Worm (Caenorhabditis elegans) whole organism, young adult: Measurements from ENCODE around the gene ubc-8.

Source experiments
- B0019.2 ChIP-seq: fragments of 200-800 bp; sonication (Bioruptor generic); conservative IDR thresholded peaks from 2 replicates; pipeline ENCODE4 v1.3.6; 2022; ENCODE audit warnings: missing genetic modification reagents, missing genetic modification characterization, missing compliant biosample characterization
- B0261.1 ChIP-seq: sonication (generic microtip); optimal IDR thresholded peaks from 2 replicates; lab custom pipeline; 2016; ENCODE audit warnings: mild to moderate bottlenecking, missing genetic modification characterization, moderate library complexity, missing compliant biosample characterization
- B0336.3 ChIP-seq: fragments of 200-800 bp; sonication (Bioruptor generic); IDR thresholded peaks from 2 replicates; pipeline ENCODE4 v1.3.6; 2022; ENCODE audit warnings: missing genetic modification characterization, missing compliant biosample characterization
- D2030.7 ChIP-seq: fragments of 200-800 bp; sonication (Bioruptor generic); IDR thresholded peaks from 2 replicates; pipeline ENCODE4 v1.3.6; 2022; ENCODE audit warnings: missing genetic modification reagents, missing genetic modification characterization, missing compliant biosample characterization
- F10E7.11 ChIP-seq: sonication (generic microtip); optimal IDR thresholded peaks from 2 replicates; lab custom pipeline; 2017; ENCODE audit warnings: mild to moderate bottlenecking, missing genetic modification characterization, moderate library complexity, missing compliant biosample characterization
- F37B4.10 ChIP-seq: fragments of 200-800 bp; sonication (Bioruptor generic); IDR thresholded peaks from 2 replicates; pipeline ENCODE4 v1.3.6; 2022; ENCODE audit warnings: missing genetic modification characterization, missing compliant biosample characterization
- F39B2.1 ChIP-seq: fragments of 200-800 bp; sonication (Bioruptor generic); IDR thresholded peaks from 2 replicates; pipeline ENCODE4 v1.3.6; 2022; ENCODE audit warnings: missing genetic modification reagents, missing genetic modification characterization, missing compliant biosample characterization
- F49E8.2 ChIP-seq: sonication (generic microtip); optimal IDR thresholded peaks from 3 replicates; lab custom pipeline; 2017; ENCODE audit warnings: missing genetic modification characterization, mild to moderate bottlenecking, missing compliant biosample characterization, antibody characterized with exemption, moderate library complexity; ENCODE audit not compliant: insufficient read depth
- F55B11.4 ChIP-seq: sonication (generic microtip); optimal IDR thresholded peaks from 2 replicates; lab custom pipeline; 2016; ENCODE audit warnings: missing compliant biosample characterization, missing genetic modification characterization, borderline replicate concordance; ENCODE audit not compliant: insufficient read depth
- F57A8.1 ChIP-seq: fragments of 200-800 bp; sonication (Bioruptor generic); optimal IDR thresholded peaks from 2 replicates; lab custom pipeline; 2018; ENCODE audit warnings: mild to moderate bottlenecking, missing genetic modification characterization, moderate library complexity, missing compliant biosample characterization
- T07F8.4 ChIP-seq: sonication (generic microtip); optimal IDR thresholded peaks from 2 replicates; lab custom pipeline; 2016; ENCODE audit warnings: mild to moderate bottlenecking, missing genetic modification characterization, moderate library complexity, missing compliant biosample characterization
- Y53G8AR.9 ChIP-seq: fragments of 200-800 bp; sonication (Bioruptor generic); conservative IDR thresholded peaks from 2 replicates; pipeline ENCODE4 v1.3.6; 2022; ENCODE audit warnings: missing genetic modification reagents, missing genetic modification characterization, missing compliant biosample characterization
- Y67H2A.10 ChIP-seq: fragments of 200-800 bp; sonication (Bioruptor generic); conservative IDR thresholded peaks from 2 replicates; pipeline ENCODE4 v1.3.6; 2022; ENCODE audit warnings: missing genetic modification reagents, missing genetic modification characterization, missing compliant biosample characterization
- attf-3 ChIP-seq: fragments of 200-800 bp; sonication (Bioruptor generic); conservative IDR thresholded peaks from 2 replicates; pipeline ENCODE4 v1.3.6; 2022; ENCODE audit warnings: missing genetic modification reagents, missing genetic modification characterization, missing compliant biosample characterization
- bed-1 ChIP-seq: fragments of 200-800 bp; sonication (Bioruptor generic); IDR thresholded peaks from 2 replicates; pipeline ENCODE4 v1.3.6; 2022; ENCODE audit warnings: missing genetic modification reagents, missing genetic modification characterization, missing compliant biosample characterization
- ceh-58 ChIP-seq: fragments of 200-800 bp; sonication (Bioruptor generic); IDR thresholded peaks from 2 replicates; pipeline ENCODE4 v1.3.6; 2022; ENCODE audit warnings: missing genetic modification characterization, missing compliant biosample characterization
- chd-7 ChIP-seq: sonication (generic microtip); optimal IDR thresholded peaks from 2 replicates; lab custom pipeline; 2016; ENCODE audit warnings: mild to moderate bottlenecking, missing genetic modification characterization, moderate library complexity, missing compliant biosample characterization
- die-1 ChIP-seq: sonication (generic microtip); optimal IDR thresholded peaks from 2 replicates; lab custom pipeline; 2016; ENCODE audit warnings: missing genotype, mild to moderate bottlenecking, missing genetic modification characterization, missing compliant biosample characterization
- ets-4 ChIP-seq: fragments of 200-800 bp; sonication (Bioruptor generic); optimal IDR thresholded peaks from 2 replicates; lab custom pipeline; 2018; ENCODE audit warnings: mild to moderate bottlenecking, missing genetic modification characterization, missing compliant biosample characterization
- fkh-3 ChIP-seq: sonication (generic microtip); optimal IDR thresholded peaks from 2 replicates; lab custom pipeline; 2016; ENCODE audit warnings: mild to moderate bottlenecking, missing genetic modification characterization, missing compliant biosample characterization
- hmg-20 ChIP-seq: fragments of 200-800 bp; sonication (Bioruptor generic); IDR thresholded peaks from 2 replicates; pipeline ENCODE4 v1.3.6; 2022; ENCODE audit warnings: missing genetic modification reagents, missing genetic modification characterization, missing compliant biosample characterization
- let-526 ChIP-seq: fragments of 200-800 bp; sonication (Bioruptor generic); IDR thresholded peaks from 2 replicates; pipeline ENCODE4 v1.3.6; 2022; ENCODE audit warnings: missing genetic modification reagents, missing genetic modification characterization, missing compliant biosample characterization
- let-607 ChIP-seq, 2 experiments: fragments of 200-800 bp in 1 of 2; sonication (Bioruptor generic) in 1 of 2; sonication (generic microtip) in 1 of 2; optimal IDR thresholded peaks; 2 replicates each; lab custom pipeline; 2016 to 2018; ENCODE audit warnings: mild to moderate bottlenecking in 2 of 2, missing compliant biosample characterization in 2 of 2, missing genetic modification characterization in 2 of 2, moderate library complexity in 2 of 2, missing genotype in 1 of 2
- lin-26 ChIP-seq: fragments of 200-800 bp; sonication (Bioruptor generic); IDR thresholded peaks from 2 replicates; pipeline ENCODE4 v1.3.6; 2022; ENCODE audit warnings: missing genetic modification reagents, missing genetic modification characterization, missing compliant biosample characterization
- lin-54 ChIP-seq: fragments of 200-800 bp; sonication (Bioruptor generic); optimal IDR thresholded peaks from 2 replicates; lab custom pipeline; 2018; ENCODE audit warnings: mild to moderate bottlenecking, missing genetic modification characterization, missing compliant biosample characterization
- lsl-1 ChIP-seq: fragments of 200-800 bp; sonication (Bioruptor generic); optimal IDR thresholded peaks from 2 replicates; lab custom pipeline; 2018; ENCODE audit warnings: mild to moderate bottlenecking, missing genetic modification characterization, moderate library complexity, missing compliant biosample characterization
- madf-10 ChIP-seq: sonication (generic microtip); optimal IDR thresholded peaks from 2 replicates; lab custom pipeline; 2016; ENCODE audit warnings: mild to moderate bottlenecking, missing genetic modification characterization, missing compliant biosample characterization
- mcd-1 ChIP-seq: fragments of 200-800 bp; sonication (Bioruptor generic); IDR thresholded peaks from 2 replicates; pipeline ENCODE4 v1.3.6; 2022; ENCODE audit warnings: missing genetic modification reagents, missing genetic modification characterization, missing compliant biosample characterization
- mes-4 ChIP-seq: sonication (generic microtip); optimal IDR thresholded peaks from 2 replicates; lab custom pipeline; 2016; ENCODE audit warnings: missing genotype, missing genetic modification characterization, missing compliant biosample characterization
- nfyb-1 ChIP-seq: fragments of 200-800 bp; sonication (Bioruptor generic); IDR thresholded peaks from 2 replicates; pipeline ENCODE4 v1.3.6; 2022; ENCODE audit warnings: missing genetic modification reagents, missing genetic modification characterization, missing compliant biosample characterization
- nhr-27 ChIP-seq: fragments of 200-800 bp; sonication (Bioruptor generic); optimal IDR thresholded peaks from 2 replicates; lab custom pipeline; 2018; ENCODE audit warnings: mild to moderate bottlenecking, missing genetic modification characterization, moderate library complexity, missing compliant biosample characterization
- nhr-80 ChIP-seq: sonication (generic microtip); optimal IDR thresholded peaks from 2 replicates; lab custom pipeline; 2016; ENCODE audit warnings: missing genetic modification characterization, missing compliant biosample characterization
- nhr-90 ChIP-seq: sonication (generic microtip); optimal IDR thresholded peaks from 2 replicates; lab custom pipeline; 2016; ENCODE audit warnings: missing genotype, mild to moderate bottlenecking, missing genetic modification characterization, missing compliant biosample characterization
- pbrm-1 ChIP-seq: fragments of 200-800 bp; sonication (Bioruptor generic); IDR thresholded peaks from 2 replicates; pipeline ENCODE4 v1.3.6; 2022; ENCODE audit warnings: missing genetic modification reagents, missing genetic modification characterization, missing compliant biosample characterization
- rcor-1 ChIP-seq: fragments of 200-800 bp; sonication (Bioruptor generic); IDR thresholded peaks from 2 replicates; pipeline ENCODE4 v1.3.6; 2022; ENCODE audit warnings: missing genetic modification reagents, missing genetic modification characterization, missing compliant biosample characterization
- rec-8 ChIP-seq, 2 experiments: sonication (generic microtip); optimal IDR thresholded peaks; 2 replicates each; lab custom pipeline; 2016; ENCODE audit warnings: mild to moderate bottlenecking in 2 of 2, missing genetic modification characterization in 2 of 2, missing genetic modification reagents in 2 of 2, missing genotype in 2 of 2, missing biosample characterization in 1 of 2, missing compliant biosample characterization in 1 of 2, moderate library complexity in 1 of 2
- repo-1 ChIP-seq: sonication (generic microtip); optimal IDR thresholded peaks from 2 replicates; lab custom pipeline; 2017; ENCODE audit warnings: mild to moderate bottlenecking, missing genetic modification characterization, missing compliant biosample characterization
- rpc-1 ChIP-seq, 2 experiments: fragments of 150-350 bp in 1 of 2; sonication (generic microtip) in 1 of 2; optimal IDR thresholded peaks; 2 replicates each; lab custom pipeline; 2014 to 2018; ENCODE audit warnings: missing biosample characterization in 1 of 2, missing genetic modification characterization in 1 of 2, missing genetic modification reagents in 1 of 2, missing genotype in 1 of 2
- sdz-38 ChIP-seq: sonication (generic microtip); optimal IDR thresholded peaks from 2 replicates; lab custom pipeline; 2016; ENCODE audit warnings: missing genotype, missing genetic modification characterization, missing compliant biosample characterization
- sea-2 ChIP-seq: fragments of 200-800 bp; sonication (Bioruptor generic); IDR thresholded peaks from 2 replicates; pipeline ENCODE4 v1.3.6; 2022; ENCODE audit warnings: missing genetic modification characterization, missing compliant biosample characterization
- snpc-1.3 ChIP-seq: sonication (generic microtip); optimal IDR thresholded peaks from 2 replicates; lab custom pipeline; 2017; ENCODE audit warnings: missing genetic modification characterization, mild to moderate bottlenecking, missing compliant biosample characterization, antibody characterized with exemption, moderate library complexity, missing genotype, missing genetic modification reagents; ENCODE audit not compliant: insufficient read depth
- snpc-4 ChIP-seq, 5 experiments: fragments of 150-350 bp in 1 of 5; sonication (generic microtip) in 4 of 5; optimal IDR thresholded peaks; 2 replicates each; lab custom pipeline; 2014 to 2018; ENCODE audit warnings: missing genetic modification characterization in 5 of 5, missing biosample characterization in 3 of 5, antibody characterized with exemption in 2 of 5, mild to moderate bottlenecking in 2 of 5, missing compliant biosample characterization in 2 of 5, missing genotype in 2 of 5, moderate library complexity in 2 of 5, missing genetic modification reagents in 1 of 5
- sptf-2 ChIP-seq: fragments of 200-800 bp; sonication (Bioruptor generic); optimal IDR thresholded peaks from 2 replicates; lab custom pipeline; 2018; ENCODE audit warnings: mild to moderate bottlenecking, missing genetic modification characterization, missing compliant biosample characterization
- tbp1 ChIP-seq: fragments of 200-800 bp; sonication (Bioruptor generic); optimal IDR thresholded peaks from 2 replicates; lab custom pipeline; 2018; ENCODE audit warnings: mild to moderate bottlenecking, missing genetic modification characterization, missing compliant biosample characterization
- ztf-18 ChIP-seq: sonication (generic microtip); optimal IDR thresholded peaks from 2 replicates; lab custom pipeline; 2016; ENCODE audit warnings: missing genotype, mild to moderate bottlenecking, missing genetic modification characterization, missing compliant biosample characterization
- ztf-25 ChIP-seq: fragments of 200-800 bp; sonication (Bioruptor generic); IDR thresholded peaks from 2 replicates; pipeline ENCODE4 v1.3.6; 2022; ENCODE audit warnings: missing genetic modification reagents, missing genetic modification characterization, missing compliant biosample characterization

The ubc-8 gene

ce11 chrIV:2657307-2657706 lies 49.7 kb downstream of the ubc-8 start (continued):
- TF ChIP-seq tbp1 (GFP tag; lab: Kevin White, UChicago), result peak; percentile 97
- TF ChIP-seq lin-26, result peak; percentile 92
- peak; percentile 64 for TF ChIP-seq ztf-18 (tag; lab: Kevin White, UChicago)
- peak; percentile 16 for TF ChIP-seq mes-4
- peak; percentile 47 for TF ChIP-seq F49E8.2
- TF ChIP-seq bed-1 (GFP tag; lab: Robert Waterston, UW), result 0 out of 2 replicates have a peak, but pooled peaks have one; percentile 26
- peak; percentile 65 for TF ChIP-seq snpc-1.3
- peak; percentile 83 for TF ChIP-seq nhr-90
- TF ChIP-seq B0336.3 (GFP tag; lab: Robert Waterston, UW), result no peak
- peak; percentile 87 for TF ChIP-seq B0261.1 (tag; lab: Kevin White, UChicago)
- TF ChIP-seq chd-7 (tag; lab: Kevin White, UChicago), result peak; percentile 46
- 0 out of 2 replicates have a peak, but pooled peaks have one; percentile 22 for TF ChIP-seq Y53G8AR.9 (GFP tag; lab: Robert Waterston, UW)
- TF ChIP-seq let-607 (tag; optimal IDR thresholded peaks at IDR 0.05; lab: Kevin White, UChicago), result peak in 1 of 2 experiments; percentile 32
- TF ChIP-seq nhr-80 (tag; lab: Kevin White, UChicago), result no peak
- TF ChIP-seq B0019.2 (GFP tag; lab: Robert Waterston, UW), result no peak
- peak; percentile 66 for TF ChIP-seq D2030.7 (GFP tag; lab: Robert Waterston, UW)
- peak; percentile 36; the same call in 1 of the 2 replicates for TF ChIP-seq attf-3
- peak; percentile 79 for TF ChIP-seq nfyb-1 (GFP tag; lab: Robert Waterston, UW)
- peak; percentile 9 for TF ChIP-seq fkh-3 (tag; lab: Kevin White, UChicago)
- no peak for TF ChIP-seq sea-2 (GFP tag; lab: Robert Waterston, UW)
- peak; percentile 92 for TF ChIP-seq ztf-25 (GFP tag; lab: Robert Waterston, UW)
- no peak for TF ChIP-seq hmg-20 (GFP tag; lab: Robert Waterston, UW)
- TF ChIP-seq ets-4 (GFP tag; lab: Kevin White, UChicago), result no peak
- TF ChIP-seq let-526, result no peak
- 0 out of 2 replicates have a peak, but pooled peaks have one; percentile 28 for TF ChIP-seq rcor-1 (GFP tag; lab: Robert Waterston, UW)
- no peak for TF ChIP-seq nhr-27 (tag; lab: Kevin White, UChicago)
- peak; percentile 24 for TF ChIP-seq lsl-1 (GFP tag; lab: Kevin White, UChicago)
- TF ChIP-seq F39B2.1 (GFP tag; lab: Robert Waterston, UW), result no peak
- TF ChIP-seq F10E7.11 (tag; lab: Kevin White, UChicago), result no peak
- TF ChIP-seq rec-8 (tag; optimal IDR thresholded peaks at IDR 0.05; lab: Kevin White, UChicago), result peak; percentile 66 to 90
- TF ChIP-seq snpc-4 (GFP tag; optimal IDR thresholded peaks at IDR 0.05; lab: Kevin White, UChicago), result peak; percentile 23
- TF ChIP-seq snpc-4 (tag; optimal IDR thresholded peaks at IDR 0.05; lab: Kevin White, UChicago), result peak in 3 of 4 experiments; percentile 11 to 37 (median 15)
- peak; percentile 42 for TF ChIP-seq sptf-2 (GFP tag; lab: Kevin White, UChicago)
- TF ChIP-seq madf-10, result peak; percentile 38
- TF ChIP-seq sdz-38, result no peak
- 0 out of 2 replicates have a peak, but pooled peaks have one; percentile 83 for TF ChIP-seq ceh-58 (GFP tag; lab: Robert Waterston, UW)
- TF ChIP-seq F37B4.10 (GFP tag; lab: Robert Waterston, UW), result no peak
- peak; percentile 52 for TF ChIP-seq lin-54 (GFP tag; lab: Kevin White, UChicago)
- TF ChIP-seq die-1 (tag; lab: Kevin White, UChicago), result peak; percentile 93
- TF ChIP-seq Y67H2A.10, result no peak; the same call in 1 of the 2 replicates
- no peak for TF ChIP-seq F55B11.4 (tag; lab: Kevin White, UChicago)
- TF ChIP-seq F57A8.1, result no peak
- peak; percentile 76 for TF ChIP-seq rpc-1 (optimal IDR thresholded peaks at IDR 0.05; lab: Kevin White, UChicago)
- TF ChIP-seq rpc-1 (tag; optimal IDR thresholded peaks at IDR 0.05; lab: Kevin White, UChicago), result peak; percentile 86
- peak; percentile 37 for TF ChIP-seq repo-1 (tag; lab: Kevin White, UChicago)
- TF ChIP-seq mcd-1 (GFP tag; lab: Robert Waterston, UW), result 0 out of 2 replicates have a peak, but pooled peaks have one; percentile 26
- 0 out of 2 replicates have a peak, but pooled peaks have one; percentile 43 for TF ChIP-seq pbrm-1 (GFP tag; lab: Robert Waterston, UW)
- TF ChIP-seq T07F8.4 (tag; lab: Kevin White, UChicago), result peak; percentile 61
